Fruit fly (Drosophila melanogaster) whole organism, embryonic: ENCODE results near the gene Traf4.

Experiments
- BEAF-32 ChIP-seq: fragments of 200-800 bp; sonication (Bioruptor generic); optimal IDR thresholded peaks from 3 replicates; lab custom pipeline; 2017; ENCODE audit warnings: missing biosample characterization, missing genetic modification characterization, mild to moderate bottlenecking, moderate library complexity, missing genetic modification reagents
- CG10979 ChIP-seq: fragments of 200-800 bp; sonication (Bioruptor generic); optimal IDR thresholded peaks from 2 replicates; lab custom pipeline; 2018; ENCODE audit warnings: missing biosample characterization, mild to moderate bottlenecking, missing genetic modification characterization, moderate library complexity
- CG11456 ChIP-seq: fragments of 200-800 bp; sonication (Bioruptor generic); IDR thresholded peaks from 3 replicates; pipeline ENCODE4 v1.3.6; 2022; ENCODE audit warnings: missing biosample characterization, missing genetic modification characterization
- CG12071 ChIP-seq: fragments of 200-800 bp; sonication (Bioruptor generic); optimal IDR thresholded peaks from 3 replicates; lab custom pipeline; 2018; ENCODE audit warnings: missing biosample characterization, mild to moderate bottlenecking, missing genetic modification characterization
- CG14667 ChIP-seq: fragments of 200-800 bp; sonication (Bioruptor generic); IDR thresholded peaks from 2 replicates; pipeline ENCODE4 v1.3.6; 2022; ENCODE audit warnings: missing biosample characterization, missing genetic modification characterization
- CG15696 ChIP-seq: fragments of 200-800 bp; sonication (Bioruptor generic); optimal IDR thresholded peaks from 2 replicates; lab custom pipeline; 2019; ENCODE audit warnings: missing biosample characterization, mild to moderate bottlenecking, missing genetic modification characterization, moderate library complexity
- CG17829 ChIP-seq: fragments of 200-800 bp; optimal IDR thresholded peaks from 2 replicates; lab custom pipeline; 2019; ENCODE audit warnings: missing biosample characterization, mild to moderate bottlenecking, missing genetic modification characterization, moderate library complexity
- CG18011 ChIP-seq: fragments of 200-800 bp; sonication (Bioruptor generic); optimal IDR thresholded peaks from 2 replicates; lab custom pipeline; 2017; ENCODE audit warnings: missing biosample characterization, missing genetic modification characterization, mild to moderate bottlenecking, moderate library complexity, missing genotype
- CG18262 ChIP-seq: fragments of 200-800 bp; optimal IDR thresholded peaks from 3 replicates; lab custom pipeline; 2019; ENCODE audit warnings: missing biosample characterization, mild to moderate bottlenecking, missing genetic modification characterization, moderate library complexity
- CG2712 ChIP-seq: fragments of 200-800 bp; optimal IDR thresholded peaks from 3 replicates; lab custom pipeline; 2019; ENCODE audit warnings: missing biosample characterization, mild to moderate bottlenecking, missing genetic modification characterization, moderate library complexity
- CG33557 ChIP-seq: fragments of 200-800 bp; sonication (Bioruptor generic); optimal IDR thresholded peaks from 2 replicates; lab custom pipeline; 2019; ENCODE audit warnings: missing biosample characterization, mild to moderate bottlenecking, missing genetic modification characterization, moderate library complexity
- CG4820 ChIP-seq: fragments of 200-800 bp; sonication (Bioruptor generic); optimal IDR thresholded peaks from 3 replicates; lab custom pipeline; 2016; ENCODE audit warnings: missing biosample characterization, missing genetic modification characterization
- CG6791 ChIP-seq: fragments of 200-800 bp; sonication (Bioruptor generic); IDR thresholded peaks from 3 replicates; pipeline ENCODE4 v1.3.6; 2022; ENCODE audit warnings: missing biosample characterization, missing genetic modification characterization; ENCODE audit not compliant: partially characterized antibody
- CG7357 ChIP-seq: fragments of 200-800 bp; sonication (Bioruptor generic); IDR thresholded peaks from 3 replicates; pipeline ENCODE4 v1.3.6; 2022; ENCODE audit warnings: missing biosample characterization, missing genetic modification characterization
- CG7839 ChIP-seq: fragments of 200-800 bp; sonication (Bioruptor generic); optimal IDR thresholded peaks from 3 replicates; lab custom pipeline; 2018; ENCODE audit warnings: missing biosample characterization, mild to moderate bottlenecking, missing genetic modification characterization, moderate library complexity
- CG9437 ChIP-seq: fragments of 200-800 bp; sonication (Bioruptor generic); optimal IDR thresholded peaks from 2 replicates; lab custom pipeline; 2018; ENCODE audit warnings: missing biosample characterization, mild to moderate bottlenecking, missing genetic modification characterization
- CG9817 ChIP-seq: fragments of 200-800 bp; sonication (Bioruptor generic); optimal IDR thresholded peaks from 2 replicates; lab custom pipeline; 2018; ENCODE audit warnings: missing biosample characterization, mild to moderate bottlenecking, missing genetic modification characterization, moderate library complexity
- CG9932 ChIP-seq: fragments of 200-800 bp; sonication (Bioruptor generic); IDR thresholded peaks from 2 replicates; pipeline ENCODE4 v1.3.6; 2022; ENCODE audit warnings: missing biosample characterization, missing genetic modification characterization
- Ets65A ChIP-seq: fragments of 200-800 bp; sonication (Bioruptor generic); peaks from one replicate; lab custom pipeline; 2016; ENCODE audit warnings: missing biosample characterization, missing genetic modification characterization
- Fer3 ChIP-seq: fragments of 200-800 bp; sonication (Bioruptor generic); optimal IDR thresholded peaks from 2 replicates; lab custom pipeline; 2018; ENCODE audit warnings: missing biosample characterization, mild to moderate bottlenecking, missing genetic modification characterization, moderate library complexity
- GATAe ChIP-seq: fragments of 200-800 bp; sonication (Bioruptor generic); conservative IDR thresholded peaks from 2 replicates; pipeline ENCODE4 v1.3.6; 2022; ENCODE audit warnings: missing biosample characterization, missing genetic modification characterization
- Med ChIP-seq: fragments of 200-800 bp; sonication (Bioruptor generic); peaks from one replicate; lab custom pipeline; 2016; ENCODE audit warnings: missing biosample characterization, missing genetic modification characterization, mild to moderate bottlenecking, inconsistent platforms, moderate library complexity
- NC2α ChIP-seq: fragments of 200-800 bp; sonication (Bioruptor generic); optimal IDR thresholded peaks from 2 replicates; lab custom pipeline; 2016; ENCODE audit warnings: missing biosample characterization, missing genetic modification characterization
- Oli ChIP-seq: fragments of 200-800 bp; sonication (Bioruptor generic); optimal IDR thresholded peaks from 2 replicates; lab custom pipeline; 2018; ENCODE audit warnings: missing biosample characterization, mild to moderate bottlenecking, missing genetic modification characterization, moderate library complexity
- Usf ChIP-seq: fragments of 200-800 bp; sonication (Bioruptor generic); optimal IDR thresholded peaks from 2 replicates; lab custom pipeline; 2017; ENCODE audit warnings: missing genotype, missing biosample characterization, missing genetic modification characterization
- Xrp1 ChIP-seq: fragments of 200-800 bp; sonication (Bioruptor generic); IDR thresholded peaks from 2 replicates; pipeline ENCODE4 v1.3.6; 2022; ENCODE audit warnings: missing biosample characterization, missing genetic modification characterization
- ap ChIP-seq: fragments of 200-800 bp; sonication (Bioruptor generic); IDR thresholded peaks from 2 replicates; pipeline ENCODE4 v1.3.6; 2022; ENCODE audit warnings: missing biosample characterization, missing genetic modification characterization
- az2 ChIP-seq: fragments of 200-800 bp; sonication (Bioruptor generic); optimal IDR thresholded peaks from 3 replicates; lab custom pipeline; 2016; ENCODE audit warnings: missing biosample characterization, missing genetic modification characterization
- bsh ChIP-seq, 2 experiments: fragments of 200-800 bp; sonication (Bioruptor generic); optimal IDR thresholded peaks; 2 replicates each; lab custom pipeline; 2017 to 2018; ENCODE audit warnings: mild to moderate bottlenecking in 2 of 2, missing biosample characterization in 2 of 2, missing genetic modification characterization in 2 of 2, moderate library complexity in 1 of 2
- da ChIP-seq: fragments of 200-800 bp; sonication (Bioruptor generic); optimal IDR thresholded peaks from 2 replicates; lab custom pipeline; 2016; ENCODE audit warnings: missing biosample characterization, missing genetic modification characterization
- dmrt11E ChIP-seq: fragments of 200-800 bp; sonication (Bioruptor generic); optimal IDR thresholded peaks from 3 replicates; lab custom pipeline; 2018; ENCODE audit warnings: missing biosample characterization, mild to moderate bottlenecking, missing genetic modification characterization, moderate library complexity
- emc ChIP-seq: fragments of 200-800 bp; sonication (Bioruptor generic); optimal IDR thresholded peaks from 2 replicates; lab custom pipeline; 2016; ENCODE audit warnings: missing biosample characterization, missing genetic modification characterization
- eyg ChIP-seq: fragments of 200-800 bp; sonication (Bioruptor generic); optimal IDR thresholded peaks from 3 replicates; lab custom pipeline; 2016; ENCODE audit warnings: missing biosample characterization, missing genetic modification characterization
- gem ChIP-seq: fragments of 200-800 bp; sonication (Bioruptor generic); optimal IDR thresholded peaks from 2 replicates; lab custom pipeline; 2019; ENCODE audit warnings: missing biosample characterization, mild to moderate bottlenecking, missing genetic modification characterization, moderate library complexity
- grau ChIP-seq: fragments of 200-800 bp; optimal IDR thresholded peaks from 3 replicates; lab custom pipeline; 2019; ENCODE audit warnings: missing biosample characterization, mild to moderate bottlenecking, missing genetic modification characterization, moderate library complexity
- hb ChIP-seq: fragments of 200-800 bp; sonication (Bioruptor generic); IDR thresholded peaks from 3 replicates; pipeline ENCODE4 v1.3.6; 2022; ENCODE audit warnings: missing biosample characterization, missing genetic modification characterization; ENCODE audit not compliant: partially characterized antibody
- nmo ChIP-seq: fragments of 200-800 bp; sonication (Bioruptor generic); optimal IDR thresholded peaks from 2 replicates; lab custom pipeline; 2018; ENCODE audit warnings: missing biosample characterization, mild to moderate bottlenecking, missing genetic modification characterization, moderate library complexity
- nom ChIP-seq: fragments of 200-800 bp; sonication (Bioruptor generic); optimal IDR thresholded peaks from 2 replicates; lab custom pipeline; 2017; ENCODE audit warnings: missing biosample characterization, missing genetic modification characterization, mild to moderate bottlenecking, moderate library complexity, missing genetic modification reagents
- odd ChIP-seq: fragments of 200-800 bp; sonication (Bioruptor generic); optimal IDR thresholded peaks from 2 replicates; lab custom pipeline; 2017; ENCODE audit warnings: missing biosample characterization, mild to moderate bottlenecking, missing genetic modification characterization
- org-1 ChIP-seq: fragments of 200-800 bp; sonication (Bioruptor generic); optimal IDR thresholded peaks from 2 replicates; lab custom pipeline; 2017; ENCODE audit warnings: missing biosample characterization, missing genetic modification characterization
- phol ChIP-seq: fragments of 200-800 bp; sonication (Bioruptor generic); optimal IDR thresholded peaks from 3 replicates; lab custom pipeline; 2018; ENCODE audit warnings: missing biosample characterization, mild to moderate bottlenecking, missing genetic modification characterization, moderate library complexity
- pita ChIP-seq: fragments of 200-800 bp; sonication (Bioruptor generic); optimal IDR thresholded peaks from 2 replicates; lab custom pipeline; 2017; ENCODE audit warnings: missing biosample characterization, mild to moderate bottlenecking, missing genetic modification characterization
- prd ChIP-seq, 3 experiments: fragments of >200 bp in 2 of 3; fragments of 200-800 bp in 1 of 3; sonication (Bioruptor generic) in 1 of 3; optimal IDR thresholded peaks in 2 of 3; IDR thresholded peaks in 1 of 3; 2 replicates in 2 of 3; 3 replicates in 1 of 3; pipeline versions ENCODE4 v1.3.6 to Lab custom; 2017 to 2022; ENCODE audit warnings: missing biosample characterization in 1 of 3, missing genetic modification characterization in 1 of 3
- ranshi ChIP-seq: fragments of 200-800 bp; sonication (Bioruptor generic); IDR thresholded peaks from 2 replicates; pipeline ENCODE4 v1.3.6; 2022; ENCODE audit warnings: missing biosample characterization, missing genetic modification characterization
- sens ChIP-seq: fragments of 200-800 bp; sonication (Bioruptor generic); peaks from one replicate; lab custom pipeline; 2016; ENCODE audit warnings: missing biosample characterization, missing genetic modification characterization
- sima ChIP-seq: fragments of 200-800 bp; sonication (Bioruptor generic); optimal IDR thresholded peaks from 2 replicates; lab custom pipeline; 2016; ENCODE audit warnings: missing biosample characterization, missing genetic modification characterization
- stwl ChIP-seq: fragments of 200-800 bp; sonication (Bioruptor generic); optimal IDR thresholded peaks from 3 replicates; lab custom pipeline; 2018; ENCODE audit warnings: missing biosample characterization, mild to moderate bottlenecking, missing genetic modification characterization, moderate library complexity
- unpg ChIP-seq: fragments of 200-800 bp; sonication (Bioruptor generic); optimal IDR thresholded peaks from 3 replicates; lab custom pipeline; 2018; ENCODE audit warnings: missing biosample characterization, mild to moderate bottlenecking, missing genetic modification characterization, moderate library complexity
- zen ChIP-seq: fragments of 200-800 bp; sonication (Bioruptor generic); optimal IDR thresholded peaks from 3 replicates; lab custom pipeline; 2018; ENCODE audit warnings: missing biosample characterization, mild to moderate bottlenecking, missing genetic modification characterization, moderate library complexity

The Traf4 gene

DNA sequence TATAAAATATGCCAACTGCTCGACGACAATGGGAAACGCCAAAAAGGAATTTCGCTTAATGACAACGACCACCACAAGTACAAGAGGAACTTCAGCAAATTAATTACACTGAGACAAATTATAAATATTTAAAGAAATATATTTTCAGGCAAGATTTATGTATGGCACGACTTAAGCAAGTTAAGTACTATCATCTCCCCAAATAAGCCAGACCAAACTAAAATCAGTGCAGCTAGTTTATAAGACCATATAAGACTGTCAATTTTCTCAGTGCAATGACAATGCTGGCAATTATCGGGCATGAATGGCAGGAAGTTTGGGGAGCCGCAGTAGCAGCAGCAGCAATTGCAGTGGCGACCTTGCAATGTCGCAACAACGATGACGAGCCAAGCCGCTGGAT lies 13.2 kb upstream of the Traf4 start:
- TF ChIP-seq bsh (GFP tag; optimal IDR thresholded peaks at IDR 0.05; lab: Kevin White, UChicago): peak in 1 of 2 experiments; percentile 35
- TF ChIP-seq CG9817: no peak
- TF ChIP-seq CG33557 (GFP tag; lab: Kevin White, UChicago): no peak
- no peak for TF ChIP-seq odd (GFP tag; lab: Kevin White, UChicago)
- 0 out of 2 replicates have a peak, but pooled peaks have one; percentile 12 for TF ChIP-seq ap
- no peak for TF ChIP-seq CG6791 (GFP tag; lab: Robert Waterston, UW)
- TF ChIP-seq Xrp1 (GFP tag; lab: Robert Waterston, UW): 0 out of 2 replicates have a peak, but pooled peaks have one; percentile 13
- peak; percentile 27 for TF ChIP-seq gem (tag; lab: Kevin White, UChicago)
- peak; percentile 47 for TF ChIP-seq nom (GFP tag; lab: Kevin White, UChicago)
- TF ChIP-seq Usf (GFP tag; lab: Kevin White, UChicago): no peak
- peak; percentile 36 for TF ChIP-seq CG2712
- TF ChIP-seq CG15696 (tag; lab: Kevin White, UChicago): peak; percentile 23
- peak; percentile 11 for TF ChIP-seq az2 (GFP tag; lab: Kevin White, UChicago)
- peak; percentile 8 for TF ChIP-seq Med (GFP tag; lab: Kevin White, UChicago)
- no peak for TF ChIP-seq emc (GFP tag; lab: Kevin White, UChicago)
- no peak for TF ChIP-seq eyg (GFP tag; lab: Kevin White, UChicago)
- peak; percentile 2 for TF ChIP-seq grau
- no peak for TF ChIP-seq Fer3 (tag; lab: Kevin White, UChicago)
- TF ChIP-seq CG10979 (tag; lab: Kevin White, UChicago): peak; percentile 38
- no peak for TF ChIP-seq CG18011 (GFP tag; lab: Kevin White, UChicago)
- peak; percentile 17 for TF ChIP-seq Oli
- peak; percentile 82 for TF ChIP-seq Ets65A (GFP tag; lab: Kevin White, UChicago)
- peak; percentile 2 for TF ChIP-seq CG17829
- no peak for TF ChIP-seq CG9437 (GFP tag; lab: Kevin White, UChicago)
- no peak for TF ChIP-seq prd (optimal IDR thresholded peaks at IDR 0.05; lab: Kevin White, UChicago)
- TF ChIP-seq prd (GFP tag; IDR thresholded peaks at IDR 0.05; lab: Robert Waterston, UW): 0 out of 3 replicates have a peak, but pooled peaks have one; percentile 11
- peak; percentile 10 for TF ChIP-seq unpg (GFP tag; lab: Kevin White, UChicago)
- no peak for TF ChIP-seq CG14667
- no peak for TF ChIP-seq stwl (tag; lab: Kevin White, UChicago)
- peak; percentile 41 for TF ChIP-seq phol (tag; lab: Kevin White, UChicago)
- TF ChIP-seq ranshi (GFP tag; lab: Robert Waterston, UW): no peak
- TF ChIP-seq org-1 (GFP tag; lab: Kevin White, UChicago): no peak
- no peak for TF ChIP-seq da (GFP tag; lab: Kevin White, UChicago)
- TF ChIP-seq hb (GFP tag; lab: Robert Waterston, UW): no peak
- TF ChIP-seq CG11456 (GFP tag; lab: Robert Waterston, UW): no peak
- no peak for TF ChIP-seq zen (tag; lab: Kevin White, UChicago)
- TF ChIP-seq sens (GFP tag; lab: Kevin White, UChicago): peak; percentile 20
- no peak for TF ChIP-seq GATAe (GFP tag; lab: Robert Waterston, UW)
- no peak for TF ChIP-seq NC2α
- TF ChIP-seq dmrt11E (tag; lab: Kevin White, UChicago): peak; percentile 62
- TF ChIP-seq CG12071 (GFP tag; lab: Kevin White, UChicago): no peak
- peak; percentile 4 for TF ChIP-seq CG4820
- TF ChIP-seq CG7839 (tag; lab: Kevin White, UChicago): peak; percentile 0
- TF ChIP-seq CG9932 (GFP tag; lab: Robert Waterston, UW): no peak
- TF ChIP-seq BEAF-32 (GFP tag; lab: Kevin White, UChicago): no peak
- peak; percentile 11 for TF ChIP-seq CG18262 (tag; lab: Kevin White, UChicago)
- TF ChIP-seq sima: no peak
- no peak for TF ChIP-seq pita (GFP tag; lab: Kevin White, UChicago)
- peak; percentile 2 for TF ChIP-seq nmo (GFP tag; lab: Kevin White, UChicago)
- 0 out of 3 replicates have a peak, but pooled peaks have one; percentile 8 for TF ChIP-seq CG7357 (GFP tag; lab: Robert Waterston, UW)
